Worm (Caenorhabditis elegans) whole organism, midembryonic: ENCODE measurements around the gene F52G3.5.

Experiments
- T22C8.4 ChIP-seq: fragments of 200-800 bp; sonication (Bioruptor generic); IDR thresholded peaks from 2 replicates; pipeline ENCODE4 v1.3.6; 2022; ENCODE audit warnings: missing genetic modification characterization, missing compliant biosample characterization
- cog-1 ChIP-seq: sonication (generic microtip); optimal IDR thresholded peaks from 2 replicates; lab custom pipeline; 2016; ENCODE audit warnings: missing genetic modification characterization, missing compliant biosample characterization
- flt-1 ChIP-seq: fragments of 200-800 bp; sonication (Bioruptor generic); IDR thresholded peaks from 2 replicates; pipeline ENCODE4 v1.3.6; 2022; ENCODE audit warnings: missing genetic modification characterization, missing compliant biosample characterization
- klf-2 ChIP-seq: fragments of 200-800 bp; sonication (Bioruptor generic); conservative IDR thresholded peaks from 2 replicates; pipeline ENCODE4 v1.3.6; 2022; ENCODE audit warnings: missing genetic modification reagents, missing genetic modification characterization, missing compliant biosample characterization
- med-1 ChIP-seq: sonication (generic microtip); optimal IDR thresholded peaks from 2 replicates; lab custom pipeline; 2017; ENCODE audit warnings: missing genetic modification characterization, mild to moderate bottlenecking, missing compliant biosample characterization, antibody characterized with exemption, missing genetic modification reagents; ENCODE audit not compliant: insufficient read depth
- ref-1 ChIP-seq: fragments of 200-800 bp; sonication (Bioruptor generic); conservative IDR thresholded peaks from 2 replicates; pipeline ENCODE4 v1.3.6; 2022; ENCODE audit warnings: missing genetic modification reagents, missing genetic modification characterization, missing compliant biosample characterization
- tab-1 ChIP-seq: fragments of 200-800 bp; sonication (Bioruptor generic); IDR thresholded peaks from 2 replicates; pipeline ENCODE4 v1.3.6; 2022; ENCODE audit warnings: missing genetic modification characterization, missing compliant biosample characterization
- ztf-23 ChIP-seq: fragments of 200-800 bp; sonication (Bioruptor generic); IDR thresholded peaks from 2 replicates; pipeline ENCODE4 v1.3.6; 2022; ENCODE audit warnings: missing genetic modification reagents, missing genetic modification characterization, missing compliant biosample characterization
- ztf-29 ChIP-seq: fragments of 200-800 bp; sonication (Bioruptor generic); IDR thresholded peaks from 2 replicates; pipeline ENCODE4 v1.3.6; 2022; ENCODE audit warnings: missing genetic modification reagents, missing genetic modification characterization, missing compliant biosample characterization

- TF ChIP-seq klf-2 (GFP tag; lab: Robert Waterston, UW) (no peak; the same call in 1 of the 2 replicates), ref-1 (GFP tag; lab: Robert Waterston, UW) (0 out of 2 replicates have a peak, but pooled peaks have one; percentile 26), ztf-23 (GFP tag; lab: Robert Waterston, UW) (no peak), cog-1 (no peak), med-1 (no peak), flt-1 (GFP tag; lab: Robert Waterston, UW) (peak; percentile 67), T22C8.4 (no peak), tab-1 (no peak), ztf-29 (GFP tag; lab: Robert Waterston, UW) (no peak; the same call in 1 of the 2 replicates)
Observed at ce11 chrX:16931255-16932023, 44.5 kb downstream of the F52G3.5 start.
